Fruit fly (Drosophila melanogaster): ENCODE measurements around the gene CG12951.

- TF ChIP-seq bab1 (GFP tag; optimal IDR thresholded peaks at IDR 0.05) (no peak), CG11617 (GFP tag; optimal IDR thresholded peaks at IDR 0.05) (no peak), kay (GFP tag; ENCODE audit: borderline replicate concordance) (peak; percentile 9), ovo (GFP tag; optimal IDR thresholded peaks at IDR 0.05) (no peak), CG12768 (GFP tag; optimal IDR thresholded peaks at IDR 0.05) (no peak), Crg-1 (GFP tag; optimal IDR thresholded peaks at IDR 0.05) (no peak), Mnt (GFP tag; optimal IDR thresholded peaks at IDR 0.05) (no peak), pad (GFP tag; optimal IDR thresholded peaks at IDR 0.05) (no peak), CG7045 (GFP tag; optimal IDR thresholded peaks at IDR 0.05) (no peak), tj (GFP tag; optimal IDR thresholded peaks at IDR 0.05) (no peak)
These were observed 33.1 kb upstream of the CG12951 start, which contains the start of gene CG18473 for dm6 chr3R:9363066-9363719.
